Fruit fly (Drosophila melanogaster) whole organism, embryonic: ENCODE data around the gene CG10651.

Source experiments
- Adf1 ChIP-seq: fragments of 200-800 bp; sonication (Bioruptor generic); IDR thresholded peaks from 2 replicates; pipeline ENCODE4 v1.3.6; 2022; ENCODE audit warnings: missing biosample characterization, missing genetic modification characterization
- Aef1 ChIP-seq: fragments of 200-800 bp; sonication (Bioruptor generic); IDR thresholded peaks from 3 replicates; pipeline ENCODE4 v1.3.6; 2022; ENCODE audit warnings: missing biosample characterization, missing genetic modification characterization
- Blimp-1 ChIP-seq: fragments of 200-800 bp; sonication (Bioruptor generic); optimal IDR thresholded peaks from 3 replicates; lab custom pipeline; 2018; ENCODE audit warnings: missing biosample characterization, missing genetic modification characterization, mild to moderate bottlenecking, moderate library complexity, missing genetic modification reagents
- CG10366 ChIP-seq: fragments of 200-800 bp; sonication (Bioruptor generic); IDR thresholded peaks from 2 replicates; pipeline ENCODE4 v1.3.6; 2022; ENCODE audit warnings: missing biosample characterization, missing genetic modification characterization
- CG11504 ChIP-seq: fragments of 200-800 bp; sonication (Bioruptor generic); optimal IDR thresholded peaks from 3 replicates; lab custom pipeline; 2019; ENCODE audit warnings: missing biosample characterization, mild to moderate bottlenecking, missing genetic modification characterization, moderate library complexity
- CG12219 ChIP-seq: fragments of 200-800 bp; sonication (Bioruptor generic); optimal IDR thresholded peaks from 3 replicates; lab custom pipeline; 2018; ENCODE audit warnings: missing biosample characterization, mild to moderate bottlenecking, missing genetic modification characterization
- CG12236 ChIP-seq: fragments of 200-800 bp; sonication (Bioruptor generic); optimal IDR thresholded peaks from 2 replicates; lab custom pipeline; 2016; ENCODE audit warnings: missing biosample characterization, missing genetic modification characterization
- CG15601 ChIP-seq: fragments of 200-800 bp; sonication (Bioruptor generic); optimal IDR thresholded peaks from 3 replicates; lab custom pipeline; 2019; ENCODE audit warnings: missing biosample characterization, mild to moderate bottlenecking, missing genetic modification characterization, moderate library complexity
- CG18599 ChIP-seq: fragments of 200-800 bp; sonication (Bioruptor generic); optimal IDR thresholded peaks from 3 replicates; lab custom pipeline; 2017; ENCODE audit warnings: missing biosample characterization, missing genetic modification characterization, mild to moderate bottlenecking, moderate library complexity, missing genetic modification reagents
- CG2129 ChIP-seq: fragments of 200-800 bp; sonication (Bioruptor generic); IDR thresholded peaks from 2 replicates; pipeline ENCODE4 v1.3.6; 2022; ENCODE audit warnings: missing biosample characterization, missing genetic modification characterization; ENCODE audit not compliant: partially characterized antibody
- CG2199 ChIP-seq: fragments of 200-800 bp; sonication (Bioruptor generic); IDR thresholded peaks from 3 replicates; pipeline ENCODE4 v1.3.6; 2022; ENCODE audit warnings: missing biosample characterization, missing genetic modification characterization
- CG3838 ChIP-seq: fragments of 200-800 bp; sonication (Bioruptor generic); optimal IDR thresholded peaks from 3 replicates; lab custom pipeline; 2016; ENCODE audit warnings: missing biosample characterization, missing genetic modification characterization
- CG4424 ChIP-seq: fragments of 200-800 bp; sonication (Bioruptor generic); optimal IDR thresholded peaks from 3 replicates; lab custom pipeline; 2016; ENCODE audit warnings: missing biosample characterization, missing genetic modification characterization
- Deaf1 ChIP-seq: fragments of 200-800 bp; optimal IDR thresholded peaks from 3 replicates; lab custom pipeline; 2019; ENCODE audit warnings: missing biosample characterization, mild to moderate bottlenecking, missing genetic modification characterization, moderate library complexity
- E2f2 ChIP-seq: fragments of 200-800 bp; sonication (Bioruptor generic); IDR thresholded peaks from 2 replicates; pipeline ENCODE4 v1.3.6; 2022; ENCODE audit warnings: missing biosample characterization, missing genetic modification characterization
- Elba2 ChIP-seq: fragments of 200-800 bp; sonication (Bioruptor generic); optimal IDR thresholded peaks from 3 replicates; lab custom pipeline; 2016; ENCODE audit warnings: missing biosample characterization, missing genetic modification characterization
- HmgZ ChIP-seq: fragments of 200-800 bp; sonication (Bioruptor generic); optimal IDR thresholded peaks from 2 replicates; lab custom pipeline; 2018; ENCODE audit warnings: missing biosample characterization, mild to moderate bottlenecking, missing genetic modification characterization
- Hmr ChIP-seq: fragments of 200-800 bp; sonication (Bioruptor generic); optimal IDR thresholded peaks from 3 replicates; lab custom pipeline; 2017; ENCODE audit warnings: mild to moderate bottlenecking, missing biosample characterization, missing genetic modification reagents, missing genetic modification characterization
- Hmx ChIP-seq: fragments of 200-800 bp; sonication (Bioruptor generic); optimal IDR thresholded peaks from 2 replicates; lab custom pipeline; 2016; ENCODE audit warnings: missing biosample characterization, missing genetic modification characterization
- Lhr ChIP-seq: fragments of 200-800 bp; sonication (Bioruptor generic); optimal IDR thresholded peaks from 3 replicates; lab custom pipeline; 2017; ENCODE audit warnings: mild to moderate bottlenecking, missing biosample characterization, missing genetic modification reagents, missing genetic modification characterization
- Max ChIP-seq: fragments of 200-800 bp; sonication (Bioruptor generic); optimal IDR thresholded peaks from 2 replicates; lab custom pipeline; 2016; ENCODE audit warnings: missing biosample characterization, mild to moderate bottlenecking, missing genetic modification characterization
- Mes4 ChIP-seq: fragments of 200-800 bp; sonication (Bioruptor generic); optimal IDR thresholded peaks from 2 replicates; lab custom pipeline; 2016; ENCODE audit warnings: missing biosample characterization, missing genetic modification characterization
- Nf-YB ChIP-seq: fragments of 200-800 bp; sonication (Bioruptor generic); optimal IDR thresholded peaks from 3 replicates; lab custom pipeline; 2019; ENCODE audit warnings: missing biosample characterization, mild to moderate bottlenecking, missing genetic modification characterization, moderate library complexity
- NfI ChIP-seq: fragments of 200-800 bp; sonication (Bioruptor generic); optimal IDR thresholded peaks from 3 replicates; lab custom pipeline; 2018; ENCODE audit warnings: missing biosample characterization, mild to moderate bottlenecking, missing genetic modification characterization, moderate library complexity
- Opbp ChIP-seq: fragments of 200-800 bp; sonication (Bioruptor generic); IDR thresholded peaks from 3 replicates; pipeline ENCODE4 v1.3.6; 2022; ENCODE audit warnings: missing biosample characterization, missing genetic modification characterization; ENCODE audit not compliant: partially characterized antibody
- Sry-δ ChIP-seq: fragments of 200-800 bp; sonication (Bioruptor generic); optimal IDR thresholded peaks from 2 replicates; lab custom pipeline; 2016; ENCODE audit warnings: missing biosample characterization, missing genetic modification characterization
- Stat92E ChIP-seq, 3 experiments: fragments of >200 bp in 2 of 3; fragments of 200-800 bp in 1 of 3; sonication (Bioruptor generic) in 1 of 3; optimal IDR thresholded peaks; 2 replicates each; lab custom pipeline; 2017 to 2019; ENCODE audit warnings: missing biosample characterization in 3 of 3, missing genetic modification characterization in 3 of 3, mild to moderate bottlenecking in 1 of 3, moderate library complexity in 1 of 3
- ash1 ChIP-seq: fragments of 200-800 bp; sonication (Bioruptor generic); optimal IDR thresholded peaks from 2 replicates; lab custom pipeline; 2018; ENCODE audit warnings: missing biosample characterization, mild to moderate bottlenecking, missing genetic modification characterization
- dati ChIP-seq: fragments of 200-800 bp; sonication (Bioruptor generic); IDR thresholded peaks from 2 replicates; pipeline ENCODE4 v1.3.6; 2022; ENCODE audit warnings: missing biosample characterization, missing genetic modification characterization
- dpn ChIP-seq, 2 experiments: fragments of 200-800 bp; sonication (Bioruptor generic); optimal IDR thresholded peaks; 3 replicates each; lab custom pipeline; 2016; ENCODE audit warnings: missing biosample characterization in 2 of 2, missing genetic modification characterization in 2 of 2
- inv ChIP-seq: fragments of 200-800 bp; sonication (Bioruptor generic); IDR thresholded peaks from 2 replicates; pipeline ENCODE4 v1.3.6; 2022; ENCODE audit warnings: missing biosample characterization, missing genetic modification characterization; ENCODE audit not compliant: partially characterized antibody
- jumu ChIP-seq: fragments of 200-800 bp; sonication (Bioruptor generic); optimal IDR thresholded peaks from 3 replicates; lab custom pipeline; 2016; ENCODE audit warnings: missing biosample characterization, missing genetic modification characterization
- maf-S ChIP-seq: fragments of 200-800 bp; sonication (Bioruptor generic); optimal IDR thresholded peaks from 2 replicates; lab custom pipeline; 2016; ENCODE audit warnings: missing biosample characterization, missing genetic modification characterization
- mld ChIP-seq: fragments of 200-800 bp; sonication (Bioruptor generic); IDR thresholded peaks from 3 replicates; pipeline ENCODE4 v1.3.6; 2022; ENCODE audit warnings: missing biosample characterization, missing genetic modification characterization; ENCODE audit not compliant: partially characterized antibody
- nau ChIP-seq: fragments of 200-800 bp; sonication (Bioruptor generic); optimal IDR thresholded peaks from 3 replicates; lab custom pipeline; 2017; ENCODE audit warnings: missing biosample characterization, mild to moderate bottlenecking, missing genetic modification characterization, missing genetic modification reagents
- odd ChIP-seq: fragments of 200-800 bp; sonication (Bioruptor generic); optimal IDR thresholded peaks from 2 replicates; lab custom pipeline; 2017; ENCODE audit warnings: missing biosample characterization, mild to moderate bottlenecking, missing genetic modification characterization
- peb ChIP-seq: fragments of 200-800 bp; sonication (Bioruptor generic); IDR thresholded peaks from 2 replicates; pipeline ENCODE4 v1.3.6; 2022; ENCODE audit warnings: missing biosample characterization, missing genetic modification characterization
- psq ChIP-seq: fragments of 200-800 bp; sonication (Bioruptor generic); optimal IDR thresholded peaks from 2 replicates; lab custom pipeline; 2017; ENCODE audit warnings: missing biosample characterization, missing genetic modification characterization
- ranshi ChIP-seq: fragments of 200-800 bp; sonication (Bioruptor generic); IDR thresholded peaks from 2 replicates; pipeline ENCODE4 v1.3.6; 2022; ENCODE audit warnings: missing biosample characterization, missing genetic modification characterization
- sens ChIP-seq: fragments of 200-800 bp; sonication (Bioruptor generic); peaks from one replicate; lab custom pipeline; 2016; ENCODE audit warnings: missing biosample characterization, missing genetic modification characterization
- sens-2 ChIP-seq: fragments of 200-800 bp; sonication (Bioruptor generic); IDR thresholded peaks from 2 replicates; pipeline ENCODE4 v1.3.6; 2022; ENCODE audit warnings: missing biosample characterization, missing genetic modification characterization
- shn ChIP-seq: fragments of 200-800 bp; sonication (Bioruptor generic); optimal IDR thresholded peaks from 3 replicates; lab custom pipeline; 2016; ENCODE audit warnings: missing biosample characterization, missing genetic modification characterization
- slbo ChIP-seq: fragments of 200-800 bp; sonication (Bioruptor generic); IDR thresholded peaks from 2 replicates; pipeline ENCODE4 v1.3.6; 2022; ENCODE audit warnings: missing biosample characterization, missing genetic modification characterization
- sna ChIP-seq: fragments of 200-800 bp; sonication (Bioruptor generic); IDR thresholded peaks from 2 replicates; pipeline ENCODE4 v1.3.6; 2022; ENCODE audit warnings: missing biosample characterization, missing genetic modification characterization; ENCODE audit not compliant: partially characterized antibody
- unc-4 ChIP-seq: fragments of 200-800 bp; sonication (Bioruptor generic); IDR thresholded peaks from 2 replicates; pipeline ENCODE4 v1.3.6; 2022; ENCODE audit warnings: missing biosample characterization, missing genetic modification characterization; ENCODE audit not compliant: partially characterized antibody
- zf30C ChIP-seq: fragments of 200-800 bp; sonication (Bioruptor generic); optimal IDR thresholded peaks from 3 replicates; lab custom pipeline; 2018; ENCODE audit warnings: missing biosample characterization, mild to moderate bottlenecking, missing genetic modification characterization
- zfh2 ChIP-seq: fragments of 200-800 bp; sonication (Bioruptor generic); optimal IDR thresholded peaks from 2 replicates; lab custom pipeline; 2016; ENCODE audit warnings: missing biosample characterization, missing genetic modification characterization

Gene CG10651

dm6 chr2L:20120388-20121232 lies 14.1 kb downstream of the CG10651 start (continued):
- TF ChIP-seq zfh2 (GFP tag; lab: Kevin White, UChicago) (peak; percentile 62), dati (GFP tag; lab: Robert Waterston, UW) (peak; percentile 84), nau (GFP tag; lab: Kevin White, UChicago) (peak; percentile 40), CG10366 (GFP tag; lab: Robert Waterston, UW) (peak; percentile 90), CG15601 (peak; percentile 64), CG4424 (GFP tag; lab: Kevin White, UChicago) (peak; percentile 80), Nf-YB (GFP tag; lab: Kevin White, UChicago) (peak; percentile 42), psq (GFP tag; lab: Kevin White, UChicago) (peak; percentile 80), unc-4 (GFP tag; lab: Robert Waterston, UW) (peak; percentile 60), Hmx (no peak), odd (GFP tag; lab: Kevin White, UChicago) (peak; percentile 18), Adf1 (GFP tag; lab: Robert Waterston, UW) (peak; percentile 34), Aef1 (GFP tag; lab: Robert Waterston, UW) (peak; percentile 94), Hmr (GFP tag; lab: Kevin White, UChicago) (peak; percentile 91), dpn (GFP tag; optimal IDR thresholded peaks at IDR 0.05; lab: Kevin White, UChicago) (peak; percentile 96), mld (GFP tag; lab: Robert Waterston, UW) (0 out of 3 replicates have a peak, but pooled peaks have one; percentile 43), ranshi (GFP tag; lab: Robert Waterston, UW) (peak; percentile 94), Max (peak; percentile 60), inv (GFP tag; lab: Robert Waterston, UW) (peak; percentile 67), CG12219 (GFP tag; lab: Kevin White, UChicago) (peak; percentile 36), zf30C (GFP tag; lab: Kevin White, UChicago) (peak; percentile 93), CG3838 (GFP tag; lab: Kevin White, UChicago) (peak; percentile 41), Opbp (GFP tag; lab: Robert Waterston, UW) (peak; percentile 79), slbo (peak; percentile 98), Mes4 (GFP tag; lab: Kevin White, UChicago) (peak; percentile 88), CG2129 (GFP tag; lab: Robert Waterston, UW) (peak; percentile 84), CG12236 (peak; percentile 60), sna (GFP tag; lab: Robert Waterston, UW) (peak; percentile 84), Sry-δ (peak; percentile 79), CG18599 (GFP tag; lab: Kevin White, UChicago) (peak; percentile 74)

DNA sequence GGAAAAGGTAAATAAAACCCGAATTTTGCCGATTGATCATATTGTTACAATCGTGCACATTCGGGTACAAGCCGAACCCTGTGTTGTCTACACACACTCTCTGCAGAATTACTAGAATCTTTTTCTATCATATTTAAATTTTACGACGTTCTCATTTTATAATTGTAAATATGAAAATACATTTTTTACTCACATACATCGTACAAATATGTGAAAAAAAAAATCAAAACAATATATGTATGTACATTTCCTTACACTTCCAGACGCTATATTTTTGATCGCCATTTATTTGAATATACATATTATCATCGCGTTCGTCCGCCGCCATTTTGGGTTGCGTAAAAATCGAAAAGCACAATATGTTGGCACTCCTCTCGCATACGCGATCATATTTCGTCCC lies 17.0 kb downstream of the CG10651 start:
- TF ChIP-seq sens-2 (GFP tag; lab: Robert Waterston, UW): no peak
- peak; percentile 11 for TF ChIP-seq sens (GFP tag; lab: Kevin White, UChicago)
- no peak for TF ChIP-seq peb (GFP tag; lab: Robert Waterston, UW)
- TF ChIP-seq CG11504 (tag; lab: Kevin White, UChicago): peak; percentile 23
- TF ChIP-seq Deaf1 (tag; lab: Kevin White, UChicago): peak; percentile 56

DNA sequence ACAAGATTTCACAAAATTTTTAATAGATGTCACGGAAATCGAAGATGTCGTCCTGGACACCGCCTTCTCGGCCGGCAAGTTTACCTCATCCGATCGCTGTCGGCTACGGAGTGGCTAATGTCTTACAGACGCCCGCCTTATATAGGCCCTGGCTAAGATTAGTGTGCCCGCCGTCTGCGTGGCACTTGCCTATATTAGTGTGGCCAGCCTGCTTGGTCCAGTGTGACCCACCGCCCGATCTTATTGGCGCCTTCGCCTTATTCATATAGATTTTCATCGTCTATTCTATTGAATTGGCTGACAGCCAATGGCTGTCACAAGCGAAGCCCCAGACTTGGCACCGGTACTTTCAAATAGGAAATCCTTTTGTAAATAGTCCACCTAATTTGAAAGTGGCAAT lies 18.9 kb downstream of the CG10651 start:
- TF ChIP-seq Elba2 (GFP tag; lab: Kevin White, UChicago) (peak; percentile 88), NfI (GFP tag; lab: Kevin White, UChicago) (no peak), ash1 (GFP tag; lab: Kevin White, UChicago) (no peak), Stat92E (GFP tag; optimal IDR thresholded peaks at IDR 0.05; lab: Kevin White, UChicago) (no peak), Blimp-1 (no peak), CG2199 (GFP tag; lab: Robert Waterston, UW) (0 out of 3 replicates have a peak, but pooled peaks have one; percentile 11), E2f2 (GFP tag; lab: Robert Waterston, UW) (peak; percentile 27), jumu (GFP tag; lab: Kevin White, UChicago) (no peak), CG10366 (GFP tag; lab: Robert Waterston, UW) (no peak), HmgZ (tag; lab: Kevin White, UChicago) (no peak), Lhr (GFP tag; lab: Kevin White, UChicago) (peak; percentile 89), maf-S (no peak), shn (GFP tag; lab: Kevin White, UChicago) (no peak)
